Fruit fly (Drosophila melanogaster): Measurements from ENCODE around the gene Ddx56.

Ddx56 gene

dm6 chrX:21349800-21350309, 37.9 kb downstream of the Ddx56 start, which contains the start of the genes peng and sol (continued):
- TF ChIP-seq CG1621 (tag; optimal IDR thresholded peaks at IDR 0.05), result peak; percentile 28
- no peak for TF ChIP-seq CG9139 (GFP tag; optimal IDR thresholded peaks at IDR 0.05)
- no peak for TF ChIP-seq Eip93F (GFP tag; optimal IDR thresholded peaks at IDR 0.05)
- peak; percentile 72 for TF ChIP-seq CG3919 (GFP tag; optimal IDR thresholded peaks at IDR 0.05)
- TF ChIP-seq CG15336 (GFP tag; IDR thresholded peaks at IDR 0.05), result peak; percentile 74
- no peak for TF ChIP-seq Hr38 (GFP tag; optimal IDR thresholded peaks at IDR 0.05)
- peak; percentile 72 for TF ChIP-seq Sox102F (GFP tag; optimal IDR thresholded peaks at IDR 0.05)
- peak; percentile 77 for TF ChIP-seq Eip75B (GFP tag; optimal IDR thresholded peaks at IDR 0.05)

dm6 chrX:21345036-21345500, 42.7 kb downstream of the Ddx56 start, which contains the start of gene dod:
Gene dod, plus strand, starts transcription at chrX:21345358.
- TF ChIP-seq vri (GFP tag; optimal IDR thresholded peaks at IDR 0.05), result no peak
- peak; percentile 85 for TF ChIP-seq Eip78C (GFP tag)
- no peak for TF ChIP-seq CG6276 (GFP tag; optimal IDR thresholded peaks at IDR 0.05)
- peak; percentile 53 for TF ChIP-seq lz (GFP tag; optimal IDR thresholded peaks at IDR 0.05)
- peak; percentile 14 for TF ChIP-seq fd59A (GFP tag; optimal IDR thresholded peaks at IDR 0.05)
- TF ChIP-seq Sox15 (GFP tag; optimal IDR thresholded peaks at IDR 0.05), result no peak
- TF ChIP-seq Met (GFP tag; optimal IDR thresholded peaks at IDR 0.05), result no peak
- TF ChIP-seq CG4318 (GFP tag; optimal IDR thresholded peaks at IDR 0.05), result no peak
- TF ChIP-seq Eip93F (GFP tag; optimal IDR thresholded peaks at IDR 0.05), result no peak
- peak; percentile 47 for TF ChIP-seq acj6 (GFP tag; optimal IDR thresholded peaks at IDR 0.05)
- TF ChIP-seq CG3032 (tag; optimal IDR thresholded peaks at IDR 0.05), result peak; percentile 31
- no peak for TF ChIP-seq CG16779 (tag; optimal IDR thresholded peaks at IDR 0.05)
- TF ChIP-seq fkh (GFP tag; optimal IDR thresholded peaks at IDR 0.05), result no peak
- TF ChIP-seq Lpt (GFP tag; optimal IDR thresholded peaks at IDR 0.05), result peak; percentile 7
- no peak for TF ChIP-seq CG6854 (GFP tag; optimal IDR thresholded peaks at IDR 0.05)
- no peak for TF ChIP-seq ss (GFP tag; optimal IDR thresholded peaks at IDR 0.05)
- peak; percentile 74; the same call in 2 of the 3 replicates for TF ChIP-seq eg (GFP tag; IDR thresholded peaks at IDR 0.05)
- TF ChIP-seq Sox14 (GFP tag; optimal IDR thresholded peaks at IDR 0.05), result peak; percentile 66
- TF ChIP-seq cyc (GFP tag; optimal IDR thresholded peaks at IDR 0.05), result no peak
- peak; percentile 67 for TF ChIP-seq esn (GFP tag; optimal IDR thresholded peaks at IDR 0.05)
- peak; percentile 54 for TF ChIP-seq Ets96B (tag; optimal IDR thresholded peaks at IDR 0.05)
- TF ChIP-seq CG10631 (GFP tag; optimal IDR thresholded peaks at IDR 0.05), result no peak
- TF ChIP-seq achi (GFP tag; optimal IDR thresholded peaks at IDR 0.05), result peak; percentile 61
- no peak for TF ChIP-seq Blimp-1 (GFP tag; optimal IDR thresholded peaks at IDR 0.05)
- TF ChIP-seq net (GFP tag; optimal IDR thresholded peaks at IDR 0.05), result peak; percentile 39
- peak; percentile 35 for TF ChIP-seq CG8632 (GFP tag; optimal IDR thresholded peaks at IDR 0.05)
- no peak for TF ChIP-seq fd85E (GFP tag; optimal IDR thresholded peaks at IDR 0.05)
- peak; percentile 31 for TF ChIP-seq dsx (GFP tag; optimal IDR thresholded peaks at IDR 0.05; ENCODE audit: poor library complexity, severe bottlenecking)
- peak; percentile 54 for TF ChIP-seq Gug (GFP tag; IDR thresholded peaks at IDR 0.05)
- TF ChIP-seq CG9139 (GFP tag; optimal IDR thresholded peaks at IDR 0.05), result no peak
- TF ChIP-seq CG11762 (GFP tag; optimal IDR thresholded peaks at IDR 0.05; ENCODE audit: insufficient read depth), result no peak
- no peak for TF ChIP-seq CG3919 (GFP tag; optimal IDR thresholded peaks at IDR 0.05)
- no peak for TF ChIP-seq Eip75B (GFP tag; optimal IDR thresholded peaks at IDR 0.05)
- TF ChIP-seq CG11902 (GFP tag; optimal IDR thresholded peaks at IDR 0.05), result no peak
- no peak for TF ChIP-seq Hr38 (GFP tag; optimal IDR thresholded peaks at IDR 0.05)
- no peak for TF ChIP-seq CG7368 (GFP tag; optimal IDR thresholded peaks at IDR 0.05)
- TF ChIP-seq CG34406 (GFP tag; optimal IDR thresholded peaks at IDR 0.05), result peak; percentile 42
- TF ChIP-seq CG32006 (GFP tag; optimal IDR thresholded peaks at IDR 0.05), result peak; percentile 60
- no peak for TF ChIP-seq Ets21C (GFP tag; optimal IDR thresholded peaks at IDR 0.05)
- peak; percentile 54 for TF ChIP-seq Hr4 (GFP tag; optimal IDR thresholded peaks at IDR 0.05)
- peak; percentile 58 for TF ChIP-seq CG1621 (tag; optimal IDR thresholded peaks at IDR 0.05)
- TF ChIP-seq dac (GFP tag; optimal IDR thresholded peaks at IDR 0.05), result peak; percentile 6
- TF ChIP-seq CG6163 (GFP tag; IDR thresholded peaks at IDR 0.05), result peak; percentile 50; the same call in 1 of the 3 replicates
- TF ChIP-seq svp (GFP tag), result no peak
- TF ChIP-seq Hr39 (GFP tag; optimal IDR thresholded peaks at IDR 0.05), result peak; percentile 53
- peak; percentile 25 for TF ChIP-seq CG6808 (GFP tag; optimal IDR thresholded peaks at IDR 0.05)
- no peak for TF ChIP-seq OdsH (GFP tag; optimal IDR thresholded peaks at IDR 0.05)
